Fruit fly (Drosophila melanogaster): ENCODE data around the gene Calx.
A peak's percentile ranks its signal among the peaks of the same experiment; 100 is the strongest.

Gene Calx

dm6 chr3R:21059486-21060356, 81.7 kb downstream of the Calx start:
- peak; percentile 74 for TF ChIP-seq CG4360 (GFP tag; IDR thresholded peaks at IDR 0.05)
- TF ChIP-seq bigmax (GFP tag; optimal IDR thresholded peaks at IDR 0.05), result no peak
- no peak for TF ChIP-seq lmd (GFP tag; IDR thresholded peaks at IDR 0.05)
- TF ChIP-seq Pdp1 (GFP tag; optimal IDR thresholded peaks at IDR 0.05), result peak in 1 of 2 experiments; percentile 56
- peak; percentile 42 for TF ChIP-seq D19A (tag; optimal IDR thresholded peaks at IDR 0.05)
- TF ChIP-seq eve (GFP tag; optimal IDR thresholded peaks at IDR 0.05), result peak in 1 of 2 experiments; percentile 69
- TF ChIP-seq CG10462 (GFP tag; optimal IDR thresholded peaks at IDR 0.05), result no peak
- TF ChIP-seq Max (GFP tag; optimal IDR thresholded peaks at IDR 0.05), result peak; percentile 31
- peak; percentile 88; the same call in 2 of the 3 replicates for TF ChIP-seq CG2199 (GFP tag; IDR thresholded peaks at IDR 0.05)
- no peak for TF ChIP-seq pfk (GFP tag; optimal IDR thresholded peaks at IDR 0.05)
- TF ChIP-seq kay (GFP tag; optimal IDR thresholded peaks at IDR 0.05), result no peak
- peak; percentile 4 for TF ChIP-seq CG2116 (GFP tag; optimal IDR thresholded peaks at IDR 0.05)
- TF ChIP-seq CG1233 (GFP tag; optimal IDR thresholded peaks at IDR 0.05), result peak; percentile 1
- TF ChIP-seq Hey (tag; optimal IDR thresholded peaks at IDR 0.05), result peak; percentile 24
- peak; percentile 73 for TF ChIP-seq exex (tag; optimal IDR thresholded peaks at IDR 0.05)
- TF ChIP-seq CG4404 (GFP tag; IDR thresholded peaks at IDR 0.05), result no peak
- peak; percentile 72 to 80 for TF ChIP-seq Trl (optimal IDR thresholded peaks at IDR 0.05)
- TF ChIP-seq Trl (GFP tag; optimal IDR thresholded peaks at IDR 0.05), result no peak
- TF ChIP-seq lbe (GFP tag; optimal IDR thresholded peaks at IDR 0.05), result peak; percentile 41
- TF ChIP-seq BtbVII (GFP tag; optimal IDR thresholded peaks at IDR 0.05), result peak; percentile 23
- peak; percentile 6 for TF ChIP-seq sug (tag; optimal IDR thresholded peaks at IDR 0.05)
- TF ChIP-seq sens (GFP tag), result peak; percentile 61
- TF ChIP-seq Elba2 (GFP tag; optimal IDR thresholded peaks at IDR 0.05), result peak; percentile 62
- no peak for TF ChIP-seq CG1602 (GFP tag; optimal IDR thresholded peaks at IDR 0.05)
- TF ChIP-seq CG6254 (GFP tag; optimal IDR thresholded peaks at IDR 0.05), result no peak
- no peak for TF ChIP-seq Gsc (GFP tag; IDR thresholded peaks at IDR 0.05)
- TF ChIP-seq CG34422 (GFP tag; IDR thresholded peaks at IDR 0.05), result no peak

DNA sequence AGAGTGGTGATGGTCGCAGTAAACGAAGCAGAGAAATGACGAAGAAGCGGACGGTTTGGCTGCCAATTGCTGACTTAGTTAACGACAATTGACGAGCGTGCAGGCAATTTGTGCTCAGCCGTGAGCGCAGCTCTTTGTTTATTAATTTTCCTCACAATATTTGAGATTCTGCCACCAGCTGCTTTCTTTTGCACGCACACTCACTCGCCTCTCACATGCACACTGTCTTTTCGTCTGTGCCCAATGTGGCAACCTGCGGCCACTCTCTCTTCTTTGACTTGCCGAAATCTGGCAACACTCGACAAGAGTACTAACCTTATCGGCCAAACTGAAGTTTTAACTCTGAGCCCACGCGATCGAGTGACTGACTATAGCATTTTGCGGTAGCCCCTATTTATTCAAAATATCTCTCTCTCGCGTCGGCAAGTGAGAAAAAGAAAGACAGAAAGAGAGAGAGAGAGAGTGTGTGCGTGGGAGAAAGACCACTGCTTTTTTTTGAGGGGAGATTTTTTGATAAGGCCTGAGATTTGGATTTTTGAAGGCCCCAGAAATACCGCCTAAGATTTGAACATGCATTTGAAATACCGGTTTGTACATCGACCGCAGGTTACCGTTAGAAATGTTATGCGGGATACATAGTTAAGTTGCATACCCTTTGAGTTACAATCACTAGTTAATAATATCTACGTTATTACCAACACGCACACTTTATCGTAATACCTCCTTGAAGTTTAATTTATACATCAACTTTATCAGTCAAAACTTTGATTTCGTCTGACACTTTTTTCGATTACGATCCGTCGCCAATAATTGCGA, 82.7 kb downstream of the Calx start, which contains the start of gene Mvl:
Gene Mvl (minus strand): TSS at position 371 of the 816 bp plus-strand sequence.
- TF ChIP-seq ssp (GFP tag; IDR thresholded peaks at IDR 0.05) (no peak), CG14860 (GFP tag; IDR thresholded peaks at IDR 0.05; ENCODE audit: partially characterized antibody) (0 out of 3 replicates have a peak, but pooled peaks have one; percentile 25), zfh1 (GFP tag; IDR thresholded peaks at IDR 0.05) (0 out of 3 replicates have a peak, but pooled peaks have one; percentile 21), yki (optimal IDR thresholded peaks at IDR 0.05) (peak; percentile 53), dmrt99B (tag; optimal IDR thresholded peaks at IDR 0.05) (no peak), CG12659 (GFP tag; optimal IDR thresholded peaks at IDR 0.05) (peak; percentile 39), dm (GFP tag; optimal IDR thresholded peaks at IDR 0.05) (peak; percentile 46), nom (GFP tag; optimal IDR thresholded peaks at IDR 0.05) (peak; percentile 28), da (GFP tag; optimal IDR thresholded peaks at IDR 0.05) (no peak), lab (GFP tag; optimal IDR thresholded peaks at IDR 0.05) (peak; percentile 71), run (tag; optimal IDR thresholded peaks at IDR 0.05) (no peak), ase (GFP tag; IDR thresholded peaks at IDR 0.05) (no peak), CG11093 (GFP tag; IDR thresholded peaks at IDR 0.05) (no peak), vvl (GFP tag; IDR thresholded peaks at IDR 0.05) (no peak; the same call in 1 of the 2 replicates), Blimp-1 (GFP tag; optimal IDR thresholded peaks at IDR 0.05) (peak; percentile 39), en (GFP tag; optimal IDR thresholded peaks at IDR 0.05) (no peak), bbx (GFP tag; IDR thresholded peaks at IDR 0.05; ENCODE audit: partially characterized antibody) (peak; percentile 38; the same call in 1 of the 2 replicates), amos (GFP tag; IDR thresholded peaks at IDR 0.05; ENCODE audit: partially characterized antibody) (peak; percentile 37), sd (tag; optimal IDR thresholded peaks at IDR 0.05) (peak; percentile 8), gsb (GFP tag; IDR thresholded peaks at IDR 0.05) (no peak), Spps (tag; optimal IDR thresholded peaks at IDR 0.05) (peak; percentile 6), CG4424 (GFP tag; optimal IDR thresholded peaks at IDR 0.05) (no peak)
